Fruit fly (Drosophila melanogaster) whole organism, embryonic: ENCODE results near the gene CG15429.

Source experiments
- jing ChIP-seq: fragments of 200-800 bp; sonication (Bioruptor generic); optimal IDR thresholded peaks from 2 replicates; lab custom pipeline; 2018; ENCODE audit warnings: missing biosample characterization, mild to moderate bottlenecking, missing genetic modification characterization

Gene CG15429

dm6 chr2L:4403013-4403604, 50.3 kb downstream of the CG15429 start, which contains the start of gene Dim1 (continued):
- no peak for TF ChIP-seq jing (GFP tag; lab: Kevin White, UChicago)
- TF ChIP-seq, all 482 proteins: peak for 98
